Fruit fly (Drosophila melanogaster): ENCODE results near the gene RIOK1.
A peak's percentile ranks its signal among the peaks of the same experiment; 100 is the strongest.

dm6 chr3L:11604227-11604626 lies 44.0 kb downstream of the RIOK1 start:
- TF ChIP-seq GATAd (GFP tag; optimal IDR thresholded peaks at IDR 0.05): no peak
- no peak for TF ChIP-seq h (GFP tag; optimal IDR thresholded peaks at IDR 0.05)
- no peak for TF ChIP-seq br (GFP tag; optimal IDR thresholded peaks at IDR 0.05)
- no peak for TF ChIP-seq fru (GFP tag; optimal IDR thresholded peaks at IDR 0.05)
- no peak for TF ChIP-seq tai (GFP tag; optimal IDR thresholded peaks at IDR 0.05)
- no peak for TF ChIP-seq Abd-B (GFP tag; optimal IDR thresholded peaks at IDR 0.05)
- no peak for TF ChIP-seq ey (GFP tag; optimal IDR thresholded peaks at IDR 0.05)
- TF ChIP-seq Hnf4 (GFP tag; optimal IDR thresholded peaks at IDR 0.05): no peak
- no peak for TF ChIP-seq foxo (GFP tag; optimal IDR thresholded peaks at IDR 0.05)
- TF ChIP-seq psq (GFP tag; optimal IDR thresholded peaks at IDR 0.05): no peak
- TF ChIP-seq Dfd (GFP tag; optimal IDR thresholded peaks at IDR 0.05): peak; percentile 93
- TF ChIP-seq pan (optimal IDR thresholded peaks at IDR 0.05): no peak
- TF ChIP-seq usp (GFP tag; optimal IDR thresholded peaks at IDR 0.05): no peak
- no peak for TF ChIP-seq rgr (GFP tag; optimal IDR thresholded peaks at IDR 0.05)
